Fruit fly (Drosophila melanogaster): ENCODE measurements around the gene Ucp4B.

Ucp4B gene

DNA sequence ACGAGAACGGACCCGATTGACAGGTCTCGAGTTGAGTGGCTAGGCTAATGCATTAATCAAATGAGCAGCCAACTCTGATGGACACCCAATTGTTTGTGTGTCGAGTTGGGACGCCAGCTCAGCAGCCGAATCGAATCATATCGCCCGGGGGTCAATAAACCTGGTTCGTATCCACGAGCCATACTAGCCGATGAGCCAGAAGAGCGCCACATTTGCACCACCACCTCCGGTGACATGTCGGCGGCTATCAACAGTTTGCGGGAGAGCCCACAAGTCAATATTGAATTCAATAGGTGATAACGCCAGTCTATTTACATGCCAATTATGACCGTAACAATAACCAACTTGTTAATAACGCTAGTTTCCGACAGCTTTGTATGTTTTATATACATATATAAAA is 4.5 kb downstream of the Ucp4B start (continued):
- TF ChIP-seq Rx (GFP tag; IDR thresholded peaks at IDR 0.05) (no peak; the same call in 1 of the 2 replicates), NfI (GFP tag; optimal IDR thresholded peaks at IDR 0.05) (peak; percentile 45), E2f2 (GFP tag; IDR thresholded peaks at IDR 0.05) (no peak), CG3065 (GFP tag; optimal IDR thresholded peaks at IDR 0.05) (no peak), CG6175 (GFP tag; IDR thresholded peaks at IDR 0.05) (peak; percentile 59; the same call in 1 of the 3 replicates), btn (GFP tag; optimal IDR thresholded peaks at IDR 0.05) (no peak), Mad (GFP tag; optimal IDR thresholded peaks at IDR 0.05) (no peak), ac (GFP tag; optimal IDR thresholded peaks at IDR 0.05) (no peak), rib (GFP tag; IDR thresholded peaks at IDR 0.05) (no peak), CG9437 (GFP tag; optimal IDR thresholded peaks at IDR 0.05) (no peak), CG6272 (GFP tag; IDR thresholded peaks at IDR 0.05) (no peak), CG10366 (GFP tag; IDR thresholded peaks at IDR 0.05) (no peak), bowl (GFP tag; IDR thresholded peaks at IDR 0.05) (no peak), sens (GFP tag) (no peak), Pdp1 (GFP tag; optimal IDR thresholded peaks at IDR 0.05) (peak in 1 of 2 experiments; percentile 4), Fer1 (GFP tag; optimal IDR thresholded peaks at IDR 0.05) (peak; percentile 77), CG7839 (tag; optimal IDR thresholded peaks at IDR 0.05) (peak; percentile 38), HLH54F (GFP tag; optimal IDR thresholded peaks at IDR 0.05) (no peak), TFAM (GFP tag; optimal IDR thresholded peaks at IDR 0.05) (no peak), Neu2 (GFP tag; optimal IDR thresholded peaks at IDR 0.05; ENCODE audit: borderline replicate concordance) (no peak), CG4820 (GFP tag; optimal IDR thresholded peaks at IDR 0.05) (no peak), ara (GFP tag; IDR thresholded peaks at IDR 0.05) (peak; percentile 39; the same call in 1 of the 2 replicates), abd-A (tag; optimal IDR thresholded peaks at IDR 0.05) (peak; percentile 68), CG10979 (tag; optimal IDR thresholded peaks at IDR 0.05) (no peak), pita (GFP tag; optimal IDR thresholded peaks at IDR 0.05) (no peak), insv (GFP tag; optimal IDR thresholded peaks at IDR 0.05) (peak in 1 of 2 experiments; percentile 55), Ravus (GFP tag; IDR thresholded peaks at IDR 0.05) (no peak), CG12659 (GFP tag; optimal IDR thresholded peaks at IDR 0.05) (peak; percentile 58), Hr3 (GFP tag; optimal IDR thresholded peaks at IDR 0.05) (no peak), CG10959 (GFP tag; IDR thresholded peaks at IDR 0.05) (no peak), CG12942 (GFP tag; optimal IDR thresholded peaks at IDR 0.05) (peak; percentile 28), shn (GFP tag; optimal IDR thresholded peaks at IDR 0.05) (no peak), CG10565 (GFP tag; optimal IDR thresholded peaks at IDR 0.05) (no peak), CG12219 (GFP tag; optimal IDR thresholded peaks at IDR 0.05) (peak; percentile 34), knrl (GFP tag; IDR thresholded peaks at IDR 0.05; ENCODE audit: partially characterized antibody) (no peak), CG13894 (tag; optimal IDR thresholded peaks at IDR 0.05) (peak; percentile 27), HHEX (GFP tag; optimal IDR thresholded peaks at IDR 0.05) (peak; percentile 71), grau (tag; optimal IDR thresholded peaks at IDR 0.05) (peak; percentile 30), Med (GFP tag) (peak; percentile 91), fd96Cb (tag; optimal IDR thresholded peaks at IDR 0.05) (peak; percentile 4), D (optimal IDR thresholded peaks at IDR 0.05) (no peak), D (GFP tag; optimal IDR thresholded peaks at IDR 0.05) (peak; percentile 46), tx (GFP tag; optimal IDR thresholded peaks at IDR 0.05) (no peak), tap (tag; optimal IDR thresholded peaks at IDR 0.05) (peak; percentile 53), CG14965 (GFP tag; optimal IDR thresholded peaks at IDR 0.05; ENCODE audit: borderline replicate concordance) (no peak), CG7357 (GFP tag; IDR thresholded peaks at IDR 0.05) (no peak), jigr1 (GFP tag; IDR thresholded peaks at IDR 0.05) (no peak), CG3847 (GFP tag; IDR thresholded peaks at IDR 0.05) (no peak), cg (GFP tag; optimal IDR thresholded peaks at IDR 0.05) (no peak), Nf-YA (GFP tag; IDR thresholded peaks at IDR 0.05) (no peak), ttk (GFP tag; IDR thresholded peaks at IDR 0.05) (peak; percentile 7; the same call in 1 of the 2 replicates), CG15011 (GFP tag; optimal IDR thresholded peaks at IDR 0.05) (peak; percentile 59)

Data from whole organism, embryonic.